Fruit fly (Drosophila melanogaster) whole organism, embryonic: Measurements from ENCODE around the gene Efr.
A peak's percentile ranks its signal among the peaks of the same experiment; 100 is the strongest.

Experiments used
- Awh ChIP-seq: fragments of 200-800 bp; sonication (Bioruptor generic); IDR thresholded peaks from 2 replicates; pipeline ENCODE4, ENCODE4 v1.3.6; 2022; ENCODE audit warnings: missing biosample characterization, missing genetic modification characterization
- CG11723 ChIP-seq: fragments of 200-800 bp; sonication (Bioruptor generic); optimal IDR thresholded peaks from 2 replicates; lab custom pipeline; 2017; ENCODE audit warnings: missing biosample characterization, mild to moderate bottlenecking, missing genetic modification characterization
- CG12104 ChIP-seq: fragments of 200-800 bp; sonication (Bioruptor generic); optimal IDR thresholded peaks from 3 replicates; lab custom pipeline; 2016; ENCODE audit warnings: missing biosample characterization, missing genetic modification characterization
- CG14014 ChIP-seq: fragments of 200-800 bp; sonication (Bioruptor generic); IDR thresholded peaks from 2 replicates; pipeline ENCODE4 v1.3.6; 2022; ENCODE audit warnings: missing biosample characterization, missing genetic modification characterization
- CG2678 ChIP-seq: fragments of 200-800 bp; sonication (Bioruptor generic); optimal IDR thresholded peaks from 3 replicates; lab custom pipeline; 2019; ENCODE audit warnings: missing biosample characterization, mild to moderate bottlenecking, missing genetic modification characterization, moderate library complexity
- CG2889 ChIP-seq: fragments of 200-800 bp; sonication (Bioruptor generic); IDR thresholded peaks from 3 replicates; pipeline ENCODE4 v1.3.6; 2022; ENCODE audit warnings: missing biosample characterization, missing genetic modification characterization
- CG30431 ChIP-seq: fragments of 200-800 bp; sonication (Bioruptor generic); optimal IDR thresholded peaks from 2 replicates; lab custom pipeline; 2017; ENCODE audit warnings: missing biosample characterization, missing genetic modification characterization
- CG31388 ChIP-seq: fragments of 200-800 bp; sonication (Bioruptor generic); optimal IDR thresholded peaks from 2 replicates; lab custom pipeline; 2016; ENCODE audit warnings: missing biosample characterization, missing genetic modification characterization
- CG32772 ChIP-seq: fragments of 200-800 bp; sonication (Bioruptor generic); IDR thresholded peaks from 2 replicates; pipeline ENCODE4 v1.3.6; 2022; ENCODE audit warnings: missing biosample characterization, missing genetic modification characterization
- CG3847 ChIP-seq: fragments of 200-800 bp; sonication (Bioruptor generic); IDR thresholded peaks from 2 replicates; pipeline ENCODE4 v1.3.6; 2022; ENCODE audit warnings: missing biosample characterization, missing genetic modification characterization
- CG4820 ChIP-seq: fragments of 200-800 bp; sonication (Bioruptor generic); optimal IDR thresholded peaks from 3 replicates; lab custom pipeline; 2016; ENCODE audit warnings: missing biosample characterization, missing genetic modification characterization
- CG5245 ChIP-seq: fragments of 200-800 bp; sonication (Bioruptor generic); optimal IDR thresholded peaks from 3 replicates; lab custom pipeline; 2016; ENCODE audit warnings: missing biosample characterization, missing genetic modification characterization
- CG7839 ChIP-seq: fragments of 200-800 bp; sonication (Bioruptor generic); optimal IDR thresholded peaks from 3 replicates; lab custom pipeline; 2018; ENCODE audit warnings: missing biosample characterization, mild to moderate bottlenecking, missing genetic modification characterization, moderate library complexity
- CG8281 ChIP-seq: fragments of 200-800 bp; sonication (Bioruptor generic); optimal IDR thresholded peaks from 2 replicates; lab custom pipeline; 2018; ENCODE audit warnings: missing biosample characterization, mild to moderate bottlenecking, missing genetic modification characterization, moderate library complexity
- CG8478 ChIP-seq: fragments of >200 bp; optimal IDR thresholded peaks from 2 replicates; lab custom pipeline; 2018
- Eip74EF ChIP-seq, 2 experiments: fragments of 200-800 bp in 1 of 2; fragments of >200 bp in 1 of 2; sonication (Bioruptor generic) in 1 of 2; optimal IDR thresholded peaks; 2 replicates each; lab custom pipeline; 2017 to 2019; ENCODE audit warnings: missing biosample characterization in 2 of 2, missing genetic modification characterization in 2 of 2, mild to moderate bottlenecking in 1 of 2, moderate library complexity in 1 of 2
- Ets65A ChIP-seq: fragments of 200-800 bp; sonication (Bioruptor generic); peaks from one replicate; lab custom pipeline; 2016; ENCODE audit warnings: missing biosample characterization, missing genetic modification characterization
- HLH54F ChIP-seq: fragments of 200-800 bp; sonication (Bioruptor generic); optimal IDR thresholded peaks from 3 replicates; lab custom pipeline; 2016; ENCODE audit warnings: missing biosample characterization, missing genetic modification characterization
- Hey ChIP-seq: fragments of 200-800 bp; sonication (Bioruptor generic); optimal IDR thresholded peaks from 3 replicates; lab custom pipeline; 2018; ENCODE audit warnings: missing biosample characterization, mild to moderate bottlenecking, missing genetic modification characterization
- Lpt ChIP-seq: fragments of >200 bp; optimal IDR thresholded peaks from 2 replicates; lab custom pipeline; 2018; ENCODE audit warnings: missing biosample characterization, missing genetic modification characterization
- Max ChIP-seq: fragments of 200-800 bp; sonication (Bioruptor generic); optimal IDR thresholded peaks from 2 replicates; lab custom pipeline; 2016; ENCODE audit warnings: missing biosample characterization, mild to moderate bottlenecking, missing genetic modification characterization
- NK7.1 ChIP-seq: fragments of 200-800 bp; sonication (Bioruptor generic); optimal IDR thresholded peaks from 3 replicates; lab custom pipeline; 2016; ENCODE audit warnings: missing biosample characterization, missing genetic modification characterization
- Nf-YA ChIP-seq: fragments of 200-800 bp; sonication (Bioruptor generic); IDR thresholded peaks from 2 replicates; pipeline ENCODE4 v1.3.6; 2022; ENCODE audit warnings: missing biosample characterization, missing genetic modification characterization
- Pdp1 ChIP-seq, 2 experiments: fragments of 200-800 bp; sonication (Bioruptor generic); optimal IDR thresholded peaks; 3 replicates each; lab custom pipeline; 2016; ENCODE audit warnings: missing biosample characterization in 2 of 2, missing genetic modification characterization in 2 of 2, mild to moderate bottlenecking in 1 of 2, moderate library complexity in 1 of 2
- Poxn ChIP-seq: fragments of 200-800 bp; sonication (Bioruptor generic); IDR thresholded peaks from 2 replicates; pipeline ENCODE4 v1.3.6; 2022; ENCODE audit warnings: missing biosample characterization, missing genetic modification characterization
- Spps ChIP-seq: fragments of 200-800 bp; sonication (Bioruptor generic); optimal IDR thresholded peaks from 2 replicates; lab custom pipeline; 2018; ENCODE audit warnings: missing biosample characterization, mild to moderate bottlenecking, missing genetic modification characterization
- Sry-β ChIP-seq: fragments of 200-800 bp; sonication (Bioruptor generic); optimal IDR thresholded peaks from 2 replicates; lab custom pipeline; 2018; ENCODE audit warnings: missing biosample characterization, mild to moderate bottlenecking, missing genetic modification characterization, moderate library complexity
- Stat92E ChIP-seq, 3 experiments: fragments of >200 bp in 2 of 3; fragments of 200-800 bp in 1 of 3; sonication (Bioruptor generic) in 1 of 3; optimal IDR thresholded peaks; 2 replicates each; lab custom pipeline; 2017 to 2019; ENCODE audit warnings: missing biosample characterization in 3 of 3, missing genetic modification characterization in 3 of 3, mild to moderate bottlenecking in 1 of 3, moderate library complexity in 1 of 3
- Tbp ChIP-seq: fragments of >200 bp; optimal IDR thresholded peaks from 2 replicates; lab custom pipeline; 2018; ENCODE audit warnings: missing biosample characterization, missing genetic modification characterization
- aop ChIP-seq: fragments of 200-800 bp; sonication (Bioruptor generic); IDR thresholded peaks from 2 replicates; pipeline ENCODE4 v1.3.6; 2022; ENCODE audit warnings: missing biosample characterization, missing genetic modification characterization
- az2 ChIP-seq: fragments of 200-800 bp; sonication (Bioruptor generic); optimal IDR thresholded peaks from 3 replicates; lab custom pipeline; 2016; ENCODE audit warnings: missing biosample characterization, missing genetic modification characterization
- bsh ChIP-seq, 2 experiments: fragments of 200-800 bp; sonication (Bioruptor generic); optimal IDR thresholded peaks; 2 replicates each; lab custom pipeline; 2017 to 2018; ENCODE audit warnings: mild to moderate bottlenecking in 2 of 2, missing biosample characterization in 2 of 2, missing genetic modification characterization in 2 of 2, moderate library complexity in 1 of 2
- cwo ChIP-seq: fragments of 200-800 bp; sonication (Bioruptor generic); optimal IDR thresholded peaks from 3 replicates; lab custom pipeline; 2017; ENCODE audit warnings: missing biosample characterization, missing genetic modification characterization, mild to moderate bottlenecking, moderate library complexity, missing genetic modification reagents
- dmrt11E ChIP-seq: fragments of 200-800 bp; sonication (Bioruptor generic); optimal IDR thresholded peaks from 3 replicates; lab custom pipeline; 2018; ENCODE audit warnings: missing biosample characterization, mild to moderate bottlenecking, missing genetic modification characterization, moderate library complexity
- fd3F ChIP-seq: fragments of 200-800 bp; sonication (Bioruptor generic); optimal IDR thresholded peaks from 2 replicates; lab custom pipeline; 2018; ENCODE audit warnings: missing biosample characterization, mild to moderate bottlenecking, missing genetic modification characterization, moderate library complexity
- ftz-f1 ChIP-seq: fragments of 200-800 bp; sonication (Bioruptor generic); optimal IDR thresholded peaks from 2 replicates; lab custom pipeline; 2016; ENCODE audit warnings: missing biosample characterization, missing genetic modification characterization
- h ChIP-seq: fragments of >200 bp; optimal IDR thresholded peaks from 2 replicates; lab custom pipeline; 2017
- hth ChIP-seq: fragments of >200 bp; optimal IDR thresholded peaks from 2 replicates; lab custom pipeline; 2017; ENCODE audit warnings: inconsistent platforms
- ind ChIP-seq: fragments of 200-800 bp; sonication (Bioruptor generic); optimal IDR thresholded peaks from 3 replicates; lab custom pipeline; 2016; ENCODE audit warnings: missing biosample characterization, missing genetic modification characterization
- lilli ChIP-seq: fragments of 200-800 bp; sonication (Bioruptor generic); optimal IDR thresholded peaks from 3 replicates; lab custom pipeline; 2016; ENCODE audit warnings: missing biosample characterization, missing genetic modification characterization
- mirr ChIP-seq: fragments of 200-800 bp; sonication (Bioruptor generic); optimal IDR thresholded peaks from 3 replicates; lab custom pipeline; 2018; ENCODE audit warnings: missing biosample characterization, mild to moderate bottlenecking, missing genetic modification characterization
- rib ChIP-seq: fragments of 200-800 bp; sonication (Bioruptor generic); IDR thresholded peaks from 2 replicates; pipeline ENCODE4 v1.3.6; 2022; ENCODE audit warnings: missing biosample characterization, missing genetic modification characterization
- schlank ChIP-seq: fragments of 200-800 bp; sonication (Bioruptor generic); optimal IDR thresholded peaks from 2 replicates; lab custom pipeline; 2018; ENCODE audit warnings: missing biosample characterization, mild to moderate bottlenecking, missing genetic modification characterization
- sd ChIP-seq: fragments of 200-800 bp; sonication (Bioruptor generic); optimal IDR thresholded peaks from 3 replicates; lab custom pipeline; 2018; ENCODE audit warnings: missing biosample characterization, mild to moderate bottlenecking, missing genetic modification characterization, moderate library complexity
- slbo ChIP-seq: fragments of 200-800 bp; sonication (Bioruptor generic); IDR thresholded peaks from 2 replicates; pipeline ENCODE4 v1.3.6; 2022; ENCODE audit warnings: missing biosample characterization, missing genetic modification characterization
- sug ChIP-seq: fragments of 200-800 bp; optimal IDR thresholded peaks from 2 replicates; lab custom pipeline; 2019; ENCODE audit warnings: missing biosample characterization, mild to moderate bottlenecking, missing genetic modification characterization, moderate library complexity
- tgo ChIP-seq: fragments of 200-800 bp; sonication (Bioruptor generic); IDR thresholded peaks from 3 replicates; pipeline ENCODE4 v1.3.6; 2022; ENCODE audit warnings: missing biosample characterization, missing genetic modification characterization
- tin ChIP-seq: fragments of 200-800 bp; sonication (Bioruptor generic); optimal IDR thresholded peaks from 3 replicates; lab custom pipeline; 2016; ENCODE audit warnings: missing biosample characterization, missing genetic modification characterization
- vnd ChIP-seq: fragments of 200-800 bp; sonication (Bioruptor generic); IDR thresholded peaks from 3 replicates; pipeline ENCODE4 v1.3.6; 2022; ENCODE audit warnings: missing biosample characterization, missing genetic modification characterization; ENCODE audit not compliant: partially characterized antibody

Efr gene

dm6 chrX:6224225-6225190 lies 4.8 kb downstream of the Efr start, which contains the start of gene sqh (continued):
- peak; percentile 77 for TF ChIP-seq CG8478 (lab: Kevin White, UChicago)
- no peak for TF ChIP-seq vnd
- no peak for TF ChIP-seq hth (lab: Kevin White, UChicago)
- TF ChIP-seq CG32772 (GFP tag; lab: Robert Waterston, UW) = peak; percentile 87
- TF ChIP-seq bsh (GFP tag; optimal IDR thresholded peaks at IDR 0.05; lab: Kevin White, UChicago) = peak; percentile 72 to 86
- peak; percentile 85 for TF ChIP-seq az2 (GFP tag; lab: Kevin White, UChicago)
- peak; percentile 36 for TF ChIP-seq Spps (tag; lab: Kevin White, UChicago)
- peak in 1 of 3 experiments; percentile 95 for TF ChIP-seq Stat92E (GFP tag; optimal IDR thresholded peaks at IDR 0.05; lab: Kevin White, UChicago)
- no peak for TF ChIP-seq h (lab: Kevin White, UChicago)
- TF ChIP-seq sd (tag; lab: Kevin White, UChicago) = peak; percentile 86
- peak; percentile 82 for TF ChIP-seq CG30431 (GFP tag; lab: Kevin White, UChicago)
- TF ChIP-seq tin = peak; percentile 78
- peak; percentile 85 for TF ChIP-seq lilli (GFP tag; lab: Kevin White, UChicago)
- TF ChIP-seq Lpt (GFP tag; lab: Kevin White, UChicago) = no peak
- TF ChIP-seq Nf-YA (GFP tag; lab: Robert Waterston, UW) = peak; percentile 79
- peak; percentile 83 for TF ChIP-seq cwo (GFP tag; lab: Kevin White, UChicago)
- no peak for TF ChIP-seq NK7.1 (GFP tag; lab: Kevin White, UChicago)
- TF ChIP-seq HLH54F = peak; percentile 56
- TF ChIP-seq CG31388 (GFP tag; lab: Kevin White, UChicago) = peak; percentile 72
- TF ChIP-seq Hey (tag; lab: Kevin White, UChicago) = no peak
- TF ChIP-seq Max = peak; percentile 71
- peak; percentile 91 for TF ChIP-seq tgo
- TF ChIP-seq CG11723 (GFP tag; lab: Kevin White, UChicago) = peak; percentile 88
- TF ChIP-seq CG14014 = peak; percentile 88
- peak; percentile 79 for TF ChIP-seq CG8281 (tag; lab: Kevin White, UChicago)
- peak; percentile 56; the same call in 1 of the 2 replicates for TF ChIP-seq aop (GFP tag; lab: Robert Waterston, UW)
- TF ChIP-seq fd3F (GFP tag; lab: Kevin White, UChicago) = peak; percentile 85
- TF ChIP-seq ftz-f1 (GFP tag; lab: Kevin White, UChicago) = peak; percentile 51
- TF ChIP-seq sug (tag; lab: Kevin White, UChicago) = peak; percentile 86
- TF ChIP-seq dmrt11E (tag; lab: Kevin White, UChicago) = peak; percentile 84
- peak; percentile 67 for TF ChIP-seq CG4820 (GFP tag; lab: Kevin White, UChicago)
- TF ChIP-seq mirr = peak; percentile 61
- peak; percentile 93 for TF ChIP-seq CG3847 (GFP tag; lab: Robert Waterston, UW)
- peak; percentile 78 for TF ChIP-seq CG12104 (GFP tag; lab: Kevin White, UChicago)
- peak; percentile 83; the same call in 1 of the 2 replicates for TF ChIP-seq rib (GFP tag; lab: Robert Waterston, UW)
- peak; percentile 82 for TF ChIP-seq ind (GFP tag; lab: Kevin White, UChicago)
- peak; percentile 28 for TF ChIP-seq Sry-β (GFP tag; lab: Kevin White, UChicago)
- peak; percentile 92 for TF ChIP-seq CG2678 (tag; lab: Kevin White, UChicago)
- TF ChIP-seq CG7839 (tag; lab: Kevin White, UChicago) = peak; percentile 92
- peak; percentile 87 for TF ChIP-seq CG2889
- TF ChIP-seq Awh (GFP tag; lab: Robert Waterston, UW) = peak; percentile 76
- peak; percentile 67 for TF ChIP-seq Poxn (GFP tag; lab: Robert Waterston, UW)
- TF ChIP-seq Pdp1 (GFP tag; optimal IDR thresholded peaks at IDR 0.05; lab: Kevin White, UChicago) = peak; percentile 40 to 56
- peak in 1 of 2 experiments; percentile 88 for TF ChIP-seq Eip74EF (GFP tag; optimal IDR thresholded peaks at IDR 0.05; lab: Kevin White, UChicago)
- TF ChIP-seq CG5245 (GFP tag; lab: Kevin White, UChicago) = peak; percentile 58
- TF ChIP-seq Ets65A = peak; percentile 94
- peak; percentile 90 for TF ChIP-seq slbo
- peak; percentile 73 for TF ChIP-seq schlank (tag; lab: Kevin White, UChicago)
- TF ChIP-seq Tbp (GFP tag; lab: Kevin White, UChicago) = no peak
